Worm (Caenorhabditis elegans): ENCODE measurements around the gene ZC443.2.
A peak's percentile ranks its signal among the peaks of the same experiment; 100 is the strongest.

The ZC443.2 gene

DNA sequence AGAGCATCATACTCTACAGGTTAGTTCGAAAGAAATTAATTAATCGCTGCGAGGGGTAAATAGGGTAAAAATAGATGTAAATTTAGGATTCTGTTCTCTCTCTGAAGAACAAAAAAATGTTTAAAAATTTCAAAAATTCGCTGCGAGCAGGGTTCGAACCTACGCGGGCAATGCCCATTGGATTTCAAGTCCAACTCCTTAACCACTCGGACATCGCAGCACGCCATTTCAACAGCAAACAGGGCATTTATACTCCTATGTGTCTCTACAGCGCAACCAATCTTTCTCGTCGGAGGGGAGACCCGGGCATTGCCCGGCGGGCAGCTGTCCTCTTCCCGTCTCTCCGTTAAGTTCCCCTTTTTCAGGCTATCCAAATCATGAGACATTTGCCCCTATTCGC, 30.7 kb downstream of the ZC443.2 start:
- peak; percentile 30 for TF ChIP-seq fkh-8 (tag; optimal IDR thresholded peaks at IDR 0.05)
- TF ChIP-seq dsc-1 (tag; optimal IDR thresholded peaks at IDR 0.05), result peak; percentile 30
- TF ChIP-seq lir-3 (tag; optimal IDR thresholded peaks at IDR 0.05; ENCODE audit: poor library complexity), result peak; percentile 9
- peak; percentile 37 for TF ChIP-seq aly-2 (tag; optimal IDR thresholded peaks at IDR 0.05)
- TF ChIP-seq C04F5.9 (tag; optimal IDR thresholded peaks at IDR 0.05), result no peak
- no peak for TF ChIP-seq ceh-8 (GFP tag; optimal IDR thresholded peaks at IDR 0.05)
- TF ChIP-seq lin-14 (GFP tag; optimal IDR thresholded peaks at IDR 0.05), result peak; percentile 38
- TF ChIP-seq efl-3 (GFP tag; optimal IDR thresholded peaks at IDR 0.05), result no peak
- TF ChIP-seq Y116A8C.19 (tag; optimal IDR thresholded peaks at IDR 0.05; ENCODE audit: borderline replicate concordance), result no peak
- peak; percentile 10 for TF ChIP-seq xbp-1 (tag; optimal IDR thresholded peaks at IDR 0.05)
- peak; percentile 38 for TF ChIP-seq vab-15 (tag; optimal IDR thresholded peaks at IDR 0.05)
- TF ChIP-seq C16A3.4 (tag; optimal IDR thresholded peaks at IDR 0.05), result peak; percentile 64
- peak; percentile 61 for TF ChIP-seq nhr-47 (tag; optimal IDR thresholded peaks at IDR 0.05)
- TF ChIP-seq unc-130 (tag; optimal IDR thresholded peaks at IDR 0.05), result peak; percentile 12
- TF ChIP-seq nhr-84 (tag; optimal IDR thresholded peaks at IDR 0.05), result no peak
- TF ChIP-seq hlh-17 (GFP tag; optimal IDR thresholded peaks at IDR 0.05; ENCODE audit: borderline replicate concordance), result no peak
- peak; percentile 42 for TF ChIP-seq nhr-90 (tag; optimal IDR thresholded peaks at IDR 0.05; ENCODE audit: poor library complexity)
- TF ChIP-seq swsn-7 (tag; optimal IDR thresholded peaks at IDR 0.05), result peak; percentile 36
- TF ChIP-seq tbx-2 (tag; optimal IDR thresholded peaks at IDR 0.05), result peak; percentile 14
- no peak for TF ChIP-seq F16B12.6 (tag; optimal IDR thresholded peaks at IDR 0.05)
- peak; percentile 45 for TF ChIP-seq pax-3 (tag; optimal IDR thresholded peaks at IDR 0.05)
- peak in 1 of 3 experiments; percentile 48 for TF ChIP-seq ceh-82 (tag; optimal IDR thresholded peaks at IDR 0.05)
- TF ChIP-seq nhr-85 (tag), result peak; percentile 46
- no peak for TF ChIP-seq fkh-4 (tag; optimal IDR thresholded peaks at IDR 0.05; ENCODE audit: borderline replicate concordance)
- no peak for TF ChIP-seq jun-1 (tag; optimal IDR thresholded peaks at IDR 0.05)
- TF ChIP-seq lin-39 (tag; optimal IDR thresholded peaks at IDR 0.05), result no peak
- no peak for TF ChIP-seq nhr-237 (tag; optimal IDR thresholded peaks at IDR 0.05)
- peak; percentile 21 for TF ChIP-seq nhr-77 (tag; optimal IDR thresholded peaks at IDR 0.05)
- TF ChIP-seq ztf-4 (tag; optimal IDR thresholded peaks at IDR 0.05), result peak; percentile 3
- TF ChIP-seq elt-2 (tag; optimal IDR thresholded peaks at IDR 0.05), result no peak
- no peak for TF ChIP-seq aha-1 (tag; optimal IDR thresholded peaks at IDR 0.05)
- peak; percentile 49 for TF ChIP-seq nhr-71 (tag; optimal IDR thresholded peaks at IDR 0.05)
- no peak for TF ChIP-seq egl-13 (tag; optimal IDR thresholded peaks at IDR 0.05)
- TF ChIP-seq fos-1 (tag; optimal IDR thresholded peaks at IDR 0.05), result no peak
- no peak for TF ChIP-seq mab-9 (GFP tag; IDR thresholded peaks at IDR 0.05)
- TF ChIP-seq ceh-63 (GFP tag; optimal IDR thresholded peaks at IDR 0.05), result no peak
- peak in 1 of 2 experiments; percentile 45 for TF ChIP-seq mdl-1 (tag; optimal IDR thresholded peaks at IDR 0.05)
- peak in 1 of 6 experiments; percentile 23 for TF ChIP-seq elt-3 (tag; optimal IDR thresholded peaks at IDR 0.05)
- no peak for TF ChIP-seq hlh-4 (tag; optimal IDR thresholded peaks at IDR 0.05)
- peak; percentile 35 to 51 for TF ChIP-seq efl-1 (optimal IDR thresholded peaks at IDR 0.05)
- TF ChIP-seq efl-1 (GFP tag; optimal IDR thresholded peaks at IDR 0.05 in 1 of 2), result peak; percentile 41 to 93
- no peak for TF ChIP-seq zag-1 (tag; optimal IDR thresholded peaks at IDR 0.05)
- TF ChIP-seq ztf-11 (tag; optimal IDR thresholded peaks at IDR 0.05), result peak in 1 of 2 experiments; percentile 8
- no peak for TF ChIP-seq snpc-4 (tag; optimal IDR thresholded peaks at IDR 0.05)
- TF ChIP-seq nhr-19 (GFP tag; conservative IDR thresholded peaks at IDR 0.05), result peak; percentile 54
- no peak for TF ChIP-seq ama-1 (optimal IDR thresholded peaks at IDR 0.05)
- TF ChIP-seq nhr-20 (tag; optimal IDR thresholded peaks at IDR 0.05), result peak; percentile 49
- TF ChIP-seq lin-15B (tag; optimal IDR thresholded peaks at IDR 0.05), result no peak
- no peak for TF ChIP-seq sox-4 (tag; optimal IDR thresholded peaks at IDR 0.05)
- peak; percentile 53 for TF ChIP-seq rnt-1 (tag; optimal IDR thresholded peaks at IDR 0.05)
- TF ChIP-seq lin-35 (GFP tag; optimal IDR thresholded peaks at IDR 0.05), result peak; percentile 20 to 66
- TF ChIP-seq ets-5 (GFP tag; IDR thresholded peaks at IDR 0.05), result no peak
- peak; percentile 27 to 68 for TF ChIP-seq lsy-2 (tag; optimal IDR thresholded peaks at IDR 0.05)

Measured in whole organism, L1 larva.